Fruit fly (Drosophila melanogaster): ENCODE measurements around the gene CG12470.

DNA sequence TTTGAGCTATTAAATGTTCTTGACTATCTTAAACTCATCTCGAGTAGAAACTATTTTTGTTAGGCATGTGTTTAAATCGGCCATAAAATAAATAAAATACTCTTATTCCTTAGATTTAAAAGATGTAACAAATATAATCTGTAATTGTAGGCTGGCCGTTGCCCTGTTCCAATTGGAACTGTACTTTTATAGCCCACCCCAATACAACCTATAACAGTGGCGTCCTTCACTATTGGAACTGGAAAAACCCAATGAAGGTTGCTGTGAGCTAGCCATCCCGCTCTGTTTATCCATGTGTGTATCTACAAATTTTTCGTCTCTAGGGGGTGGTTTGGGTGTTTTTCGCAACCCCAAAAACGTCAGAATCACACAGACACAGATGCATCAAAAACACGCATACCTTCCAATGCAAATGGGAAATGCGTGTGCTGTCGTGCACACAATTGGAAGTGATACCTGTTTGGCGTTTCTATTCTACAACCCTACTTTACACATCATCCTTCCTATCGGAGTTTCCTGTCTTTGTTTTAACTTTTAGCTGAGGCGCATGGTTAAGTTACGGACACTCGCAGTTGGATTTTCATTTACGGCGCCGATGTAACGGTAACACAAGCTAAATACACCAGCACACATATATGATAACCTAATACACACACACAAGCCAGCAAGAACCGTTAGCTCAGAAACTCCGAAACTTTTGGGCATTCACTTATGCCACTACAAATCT lies 29.0 kb upstream of the CG12470 start:
- TF ChIP-seq EcR (GFP tag; optimal IDR thresholded peaks at IDR 0.05) (peak; percentile 22), CG15710 (tag; optimal IDR thresholded peaks at IDR 0.05) (no peak), CG8159 (tag; optimal IDR thresholded peaks at IDR 0.05) (no peak), Pif1B (GFP tag; optimal IDR thresholded peaks at IDR 0.05) (peak; percentile 33), CG9948 (tag; optimal IDR thresholded peaks at IDR 0.05) (no peak), fd96Ca (GFP tag; IDR thresholded peaks at IDR 0.05) (no peak), CG12605 (GFP tag; IDR thresholded peaks at IDR 0.05) (no peak), Pif1A (GFP tag; optimal IDR thresholded peaks at IDR 0.05) (peak; percentile 3), CG10348 (GFP tag; IDR thresholded peaks at IDR 0.05) (no peak), D1 (tag; optimal IDR thresholded peaks at IDR 0.05) (no peak), CG8301 (tag; optimal IDR thresholded peaks at IDR 0.05) (no peak), CG17806 (tag; optimal IDR thresholded peaks at IDR 0.05) (peak; percentile 6), Ets98B (GFP tag; IDR thresholded peaks at IDR 0.05) (no peak), CG32121 (GFP tag; IDR thresholded peaks at IDR 0.05) (no peak)

Measured in whole organism, pupa.